Worm (Caenorhabditis elegans) whole organism, L1 larva: Measurements from ENCODE around the gene meg-3.

Experiments
- C16A3.4 ChIP-seq: fragments of 150-350 bp; optimal IDR thresholded peaks from 2 replicates; lab custom pipeline; 2014; ENCODE audit warnings: missing biosample characterization, missing genetic modification characterization
- F16B12.6 ChIP-seq: fragments of 150-350 bp; optimal IDR thresholded peaks from 2 replicates; lab custom pipeline; 2014; ENCODE audit warnings: missing biosample characterization, missing genetic modification characterization
- Y116A8C.19 ChIP-seq: sonication (generic microtip); optimal IDR thresholded peaks from 2 replicates; lab custom pipeline; 2016; ENCODE audit warnings: missing compliant biosample characterization, missing genetic modification characterization, borderline replicate concordance
- alr-1 ChIP-seq: fragments of 200-800 bp; sonication (Bioruptor generic); optimal IDR thresholded peaks from 2 replicates; lab custom pipeline; 2018; ENCODE audit warnings: borderline replicate concordance, mild to moderate bottlenecking, missing genetic modification characterization, missing compliant biosample characterization
- aly-2 ChIP-seq: fragments of 150-350 bp; optimal IDR thresholded peaks from 2 replicates; lab custom pipeline; 2014; ENCODE audit warnings: missing biosample characterization, missing genetic modification characterization
- blmp-1 ChIP-seq: fragments of 150-350 bp; optimal IDR thresholded peaks from 2 replicates; lab custom pipeline; 2014; ENCODE audit warnings: missing biosample characterization, missing genetic modification characterization
- ceh-82 ChIP-seq, 3 experiments: fragments of 150-350 bp in 1 of 3; sonication (generic microtip) in 2 of 3; optimal IDR thresholded peaks; 2 replicates each; lab custom pipeline; 2014 to 2017; ENCODE audit warnings: missing biosample characterization in 3 of 3, missing genetic modification characterization in 3 of 3
- ceh-88 ChIP-seq: fragments of 200-800 bp; sonication (Bioruptor generic); IDR thresholded peaks from 2 replicates; pipeline ENCODE4 v1.3.6; 2022; ENCODE audit warnings: missing genetic modification characterization, missing compliant biosample characterization
- ces-1 ChIP-seq: fragments of 150-350 bp; optimal IDR thresholded peaks from 2 replicates; lab custom pipeline; 2014; ENCODE audit warnings: missing biosample characterization, missing genetic modification reagents, missing genetic modification characterization
- efl-1 ChIP-seq, 4 experiments: fragments of 150-350 bp; optimal IDR thresholded peaks in 3 of 4; peaks in 1 of 4; 1 replicate in 1 of 4; 2 replicates in 3 of 4; lab custom pipeline; 2014; ENCODE audit warnings: missing biosample characterization in 2 of 4, missing genetic modification characterization in 2 of 4, missing genetic modification reagents in 2 of 4
- elt-2 ChIP-seq: sonication (generic microtip); optimal IDR thresholded peaks from 2 replicates; lab custom pipeline; 2016; ENCODE audit warnings: missing genetic modification characterization, mild to moderate bottlenecking, inconsistent platforms, missing compliant biosample characterization, missing genetic modification reagents
- fkh-8 ChIP-seq: sonication (generic microtip); optimal IDR thresholded peaks from 2 replicates; lab custom pipeline; 2016; ENCODE audit warnings: mild to moderate bottlenecking, missing genetic modification characterization, missing compliant biosample characterization
- fos-1 ChIP-seq: fragments of 150-350 bp; optimal IDR thresholded peaks from 2 replicates; lab custom pipeline; 2014; ENCODE audit warnings: missing biosample characterization, missing genetic modification characterization
- grh-1 ChIP-seq: fragments of 200-800 bp; sonication (Bioruptor generic); IDR thresholded peaks from 2 replicates; pipeline ENCODE4 v1.3.6; 2022; ENCODE audit warnings: missing genetic modification reagents, missing genetic modification characterization, missing compliant biosample characterization
- lin-14 ChIP-seq: fragments of 200-800 bp; sonication (Bioruptor generic); optimal IDR thresholded peaks from 2 replicates; lab custom pipeline; 2018; ENCODE audit warnings: mild to moderate bottlenecking, missing genetic modification characterization, moderate library complexity, missing compliant biosample characterization
- lin-35 ChIP-seq, 2 experiments: fragments of 150-350 bp; optimal IDR thresholded peaks; 2 replicates each; lab custom pipeline; 2014; ENCODE audit warnings: missing biosample characterization in 2 of 2, missing genetic modification characterization in 2 of 2, missing genetic modification reagents in 2 of 2
- lir-3 ChIP-seq: sonication (generic microtip); optimal IDR thresholded peaks from 2 replicates; lab custom pipeline; 2016; ENCODE audit warnings: mild to moderate bottlenecking, missing genetic modification characterization, moderate library complexity, missing compliant biosample characterization; ENCODE audit not compliant: poor library complexity
- mab-9 ChIP-seq: fragments of 200-800 bp; sonication (Bioruptor generic); IDR thresholded peaks from 2 replicates; pipeline ENCODE4 v1.3.6; 2022; ENCODE audit warnings: missing genetic modification reagents, missing genetic modification characterization, missing compliant biosample characterization
- mef-2 ChIP-seq: fragments of 150-350 bp; optimal IDR thresholded peaks from 2 replicates; lab custom pipeline; 2014; ENCODE audit warnings: missing biosample characterization, missing genetic modification characterization
- nhr-237 ChIP-seq: fragments of 150-350 bp; optimal IDR thresholded peaks from 2 replicates; lab custom pipeline; 2014; ENCODE audit warnings: missing biosample characterization, missing genetic modification characterization
- pag-3 ChIP-seq: sonication (generic microtip); optimal IDR thresholded peaks from 2 replicates; lab custom pipeline; 2017; ENCODE audit warnings: missing genetic modification characterization, mild to moderate bottlenecking, missing compliant biosample characterization, antibody characterized with exemption, borderline replicate concordance; ENCODE audit not compliant: insufficient read depth
- pax-3 ChIP-seq: fragments of 200-800 bp; sonication (Bioruptor generic); optimal IDR thresholded peaks from 2 replicates; lab custom pipeline; 2018; ENCODE audit warnings: mild to moderate bottlenecking, missing genetic modification characterization, moderate library complexity, missing compliant biosample characterization
- pqm-1 ChIP-seq: sonication (generic microtip); optimal IDR thresholded peaks from 3 replicates; lab custom pipeline; 2017; ENCODE audit warnings: missing biosample characterization, missing genetic modification characterization
- skn-1 ChIP-seq: fragments of 150-350 bp; optimal IDR thresholded peaks from 2 replicates; lab custom pipeline; 2014; ENCODE audit warnings: missing biosample characterization, missing genetic modification characterization
- unc-30 ChIP-seq: sonication (generic microtip); optimal IDR thresholded peaks from 2 replicates; lab custom pipeline; 2017; ENCODE audit warnings: missing biosample characterization, missing genetic modification characterization
- unc-62 ChIP-seq: fragments of 150-350 bp; optimal IDR thresholded peaks from 2 replicates; lab custom pipeline; 2014; ENCODE audit warnings: missing biosample characterization, missing genetic modification reagents, missing genetic modification characterization
- zag-1 ChIP-seq: fragments of 150-350 bp; optimal IDR thresholded peaks from 2 replicates; lab custom pipeline; 2014; ENCODE audit warnings: missing biosample characterization, missing genetic modification characterization
- zip-4 ChIP-seq: fragments of 200-800 bp; sonication (Bioruptor generic); optimal IDR thresholded peaks from 2 replicates; lab custom pipeline; 2018; ENCODE audit warnings: mild to moderate bottlenecking, missing genetic modification characterization, moderate library complexity, missing compliant biosample characterization
- ztf-4 ChIP-seq: fragments of 150-350 bp; optimal IDR thresholded peaks from 2 replicates; lab custom pipeline; 2014; ENCODE audit warnings: missing biosample characterization, missing genetic modification characterization

The meg-3 gene

DNA sequence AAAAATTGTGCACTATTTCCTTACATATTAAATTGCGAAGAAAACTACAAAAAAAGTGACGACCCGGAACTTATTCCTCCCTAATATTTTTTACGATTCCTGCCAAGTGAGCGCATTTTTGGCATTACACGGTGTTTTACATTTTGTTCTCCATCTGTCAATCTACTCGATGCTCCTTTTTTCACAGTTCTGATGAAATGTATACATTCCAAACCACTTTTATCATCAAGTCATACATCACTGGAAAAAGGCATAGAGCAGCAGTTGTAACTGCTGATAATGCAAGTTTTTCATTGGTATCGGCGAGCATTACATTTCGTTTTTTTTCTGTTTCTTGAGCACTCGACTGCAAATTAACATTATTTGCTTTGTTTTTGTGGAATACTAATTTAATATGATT lies 28.8 kb upstream of the meg-3 start:
- TF ChIP-seq mab-9 (no peak), nhr-237 (tag; lab: Kevin White, UChicago) (no peak), ztf-4 (tag; lab: Kevin White, UChicago) (no peak), fos-1 (tag; lab: Kevin White, UChicago) (no peak), lin-35 (GFP tag; optimal IDR thresholded peaks at IDR 0.05; lab: Kevin White, UChicago) (peak in 1 of 2 experiments; percentile 8), F16B12.6 (tag; lab: Kevin White, UChicago) (no peak), C16A3.4 (tag; lab: Kevin White, UChicago) (no peak), ces-1 (GFP tag; lab: Kevin White, UChicago) (no peak), elt-2 (tag; lab: Kevin White, UChicago) (peak; percentile 22)

DNA sequence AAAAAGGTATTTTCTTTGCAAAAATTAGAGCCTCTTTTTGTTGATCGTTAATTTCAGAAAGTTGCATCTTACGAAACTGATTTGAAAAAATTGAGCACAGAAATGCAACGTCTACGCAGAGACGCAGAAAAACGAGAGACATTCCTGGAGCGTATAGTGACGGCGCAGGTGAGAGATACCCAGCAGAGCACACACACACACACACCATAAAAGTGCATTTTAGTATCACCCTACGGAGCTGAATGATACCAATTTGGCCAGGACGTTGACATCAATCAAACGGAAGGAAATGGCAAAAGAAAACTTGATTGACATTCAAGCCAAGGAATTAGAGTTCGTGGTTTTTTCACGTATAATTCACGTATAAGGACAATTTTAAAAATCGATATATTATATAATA lies 25.1 kb upstream of the meg-3 start:
- TF ChIP-seq elt-2 (tag; lab: Kevin White, UChicago), result peak; percentile 66
- no peak for TF ChIP-seq ceh-82 (tag; optimal IDR thresholded peaks at IDR 0.05; lab: Kevin White, UChicago)
- TF ChIP-seq grh-1, result no peak
- no peak for TF ChIP-seq unc-30
- TF ChIP-seq lin-35 (GFP tag; optimal IDR thresholded peaks at IDR 0.05; lab: Kevin White, UChicago), result peak in 1 of 2 experiments; percentile 2
- no peak for TF ChIP-seq zip-4 (GFP tag; lab: Kevin White, UChicago)
- TF ChIP-seq lin-14, result peak; percentile 29
- TF ChIP-seq mef-2 (tag; lab: Kevin White, UChicago), result no peak
- TF ChIP-seq unc-62 (GFP tag; lab: Kevin White, UChicago), result no peak
- no peak for TF ChIP-seq pax-3 (tag; lab: Kevin White, UChicago)

DNA sequence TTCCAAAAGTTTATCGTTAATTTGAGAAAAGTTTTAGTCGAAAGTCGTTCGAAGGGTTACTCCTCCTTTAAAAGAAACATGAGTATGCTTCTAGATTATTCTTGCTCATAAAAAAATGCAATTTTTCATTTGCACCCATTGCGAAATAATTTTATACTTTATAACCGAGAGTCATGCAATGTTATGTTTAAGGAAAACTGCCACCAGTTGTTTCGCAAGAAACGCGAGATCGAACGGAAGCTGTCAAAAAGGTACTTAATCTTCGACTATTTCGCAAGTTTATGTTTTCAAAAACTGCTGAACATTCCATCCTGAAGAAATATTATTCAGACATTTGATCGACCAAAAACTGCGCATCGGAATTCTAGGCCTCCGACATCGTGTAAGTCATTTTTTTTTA lies 24.5 kb upstream of the meg-3 start:
- peak; percentile 19 for TF ChIP-seq lin-14
- TF ChIP-seq ceh-82 (tag; optimal IDR thresholded peaks at IDR 0.05; lab: Kevin White, UChicago), result peak in 2 of 3 experiments; percentile 14 to 15
- no peak for TF ChIP-seq fos-1 (tag; lab: Kevin White, UChicago)
- TF ChIP-seq skn-1 (tag; lab: Kevin White, UChicago), result peak; percentile 69
- TF ChIP-seq, all 84 proteins: peak for 3

ce11 chrX:2012491-2013201 lies 23.2 kb upstream of the meg-3 start, which contains the start of gene Y102A11A.9:
Gene Y102A11A.9 (plus strand): TSS chrX:2013151.
- TF ChIP-seq efl-1 (optimal IDR thresholded peaks at IDR 0.05; lab: Kevin White, UChicago) (no peak), efl-1 (GFP tag; optimal IDR thresholded peaks at IDR 0.05 in 1 of 2; lab: Kevin White, UChicago) (peak in 1 of 2 experiments; percentile 90), ces-1 (GFP tag; lab: Kevin White, UChicago) (no peak), blmp-1 (tag; lab: Kevin White, UChicago) (no peak), skn-1 (tag; lab: Kevin White, UChicago) (peak; percentile 25), fkh-8 (peak; percentile 63), aly-2 (tag; lab: Kevin White, UChicago) (no peak), zag-1 (tag; lab: Kevin White, UChicago) (no peak), ceh-88 (GFP tag; lab: Robert Waterston, UW) (no peak), alr-1 (tag; lab: Kevin White, UChicago) (no peak)

DNA sequence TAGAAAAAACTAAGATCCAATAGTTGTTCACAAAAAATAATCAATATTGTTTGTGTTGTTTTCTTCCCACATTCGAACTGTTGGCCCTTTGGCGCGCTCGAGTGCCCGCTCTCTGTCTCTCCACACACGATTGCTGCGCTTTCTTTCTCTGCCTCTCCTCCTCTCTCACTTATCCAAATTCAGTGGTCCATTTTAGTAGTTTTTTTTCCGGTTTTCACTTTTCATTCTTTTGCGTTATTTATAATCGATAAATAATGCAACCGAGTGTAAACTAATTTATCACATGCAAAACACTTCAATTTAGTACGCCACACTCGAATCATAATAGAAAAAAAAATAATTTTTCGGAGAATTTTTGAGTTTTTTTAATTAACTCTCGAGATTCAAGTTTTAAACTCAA lies 11.1 kb upstream of the meg-3 start:
- TF ChIP-seq elt-2 (tag; lab: Kevin White, UChicago), result no peak
- no peak for TF ChIP-seq pqm-1
- no peak for TF ChIP-seq lir-3
- no peak for TF ChIP-seq efl-1 (optimal IDR thresholded peaks at IDR 0.05; lab: Kevin White, UChicago)
- TF ChIP-seq efl-1 (GFP tag; optimal IDR thresholded peaks at IDR 0.05 in 1 of 2; lab: Kevin White, UChicago), result no peak
- TF ChIP-seq Y116A8C.19 (tag; lab: Kevin White, UChicago), result no peak
- no peak for TF ChIP-seq pag-3 (tag; lab: Kevin White, UChicago)
- no peak for TF ChIP-seq unc-62 (GFP tag; lab: Kevin White, UChicago)
